Fruit fly (Drosophila melanogaster) whole organism, embryonic: ENCODE data around the gene DCTN6-p27.
A peak's percentile ranks its signal among the peaks of the same experiment; 100 is the strongest.

ENCODE experiments used
- Awh ChIP-seq: fragments of 200-800 bp; sonication (Bioruptor generic); IDR thresholded peaks from 2 replicates; pipeline ENCODE4, ENCODE4 v1.3.6; 2022; ENCODE audit warnings: missing biosample characterization, missing genetic modification characterization
- Bteb2 ChIP-seq: fragments of 200-800 bp; sonication (Bioruptor generic); optimal IDR thresholded peaks from 2 replicates; lab custom pipeline; 2016; ENCODE audit warnings: missing biosample characterization, missing genetic modification characterization
- CG10321 ChIP-seq: fragments of 200-800 bp; sonication (Bioruptor generic); IDR thresholded peaks from 2 replicates; pipeline ENCODE4 v1.3.6; 2022; ENCODE audit warnings: missing biosample characterization, missing genetic modification characterization
- CG12299 ChIP-seq: fragments of 200-800 bp; sonication (Bioruptor generic); optimal IDR thresholded peaks from 2 replicates; lab custom pipeline; 2018; ENCODE audit warnings: missing biosample characterization, mild to moderate bottlenecking, missing genetic modification characterization
- CG13775 ChIP-seq: fragments of 200-800 bp; sonication (Bioruptor generic); optimal IDR thresholded peaks from 3 replicates; lab custom pipeline; 2017; ENCODE audit warnings: missing biosample characterization, mild to moderate bottlenecking, missing genetic modification characterization
- CG16779 ChIP-seq: fragments of 200-800 bp; sonication (Bioruptor generic); IDR thresholded peaks from 2 replicates; pipeline ENCODE4 v1.3.6; 2022; ENCODE audit warnings: missing biosample characterization, missing genetic modification characterization
- CG16863 ChIP-seq: fragments of 200-800 bp; sonication (Bioruptor generic); optimal IDR thresholded peaks from 3 replicates; lab custom pipeline; 2016; ENCODE audit warnings: missing biosample characterization, missing genetic modification characterization
- CG17385 ChIP-seq: fragments of 200-800 bp; sonication (Bioruptor generic); optimal IDR thresholded peaks from 3 replicates; lab custom pipeline; 2018; ENCODE audit warnings: missing biosample characterization, mild to moderate bottlenecking, missing genetic modification characterization
- CG2199 ChIP-seq: fragments of 200-800 bp; sonication (Bioruptor generic); IDR thresholded peaks from 3 replicates; pipeline ENCODE4 v1.3.6; 2022; ENCODE audit warnings: missing biosample characterization, missing genetic modification characterization
- CG3065 ChIP-seq: fragments of 200-800 bp; sonication (Bioruptor generic); optimal IDR thresholded peaks from 2 replicates; lab custom pipeline; 2016; ENCODE audit warnings: missing biosample characterization, missing genetic modification characterization
- CG3281 ChIP-seq: fragments of 200-800 bp; sonication (Bioruptor generic); optimal IDR thresholded peaks from 3 replicates; lab custom pipeline; 2017; ENCODE audit warnings: missing biosample characterization, mild to moderate bottlenecking, missing genetic modification characterization
- CG3847 ChIP-seq: fragments of 200-800 bp; sonication (Bioruptor generic); IDR thresholded peaks from 2 replicates; pipeline ENCODE4 v1.3.6; 2022; ENCODE audit warnings: missing biosample characterization, missing genetic modification characterization
- CG42726 ChIP-seq: fragments of 200-800 bp; sonication (Bioruptor generic); IDR thresholded peaks from 2 replicates; pipeline ENCODE4 v1.3.6; 2022; ENCODE audit warnings: missing biosample characterization, missing genetic modification characterization; ENCODE audit not compliant: partially characterized antibody
- CG4617 ChIP-seq: fragments of 200-800 bp; sonication (Bioruptor generic); optimal IDR thresholded peaks from 3 replicates; lab custom pipeline; 2016; ENCODE audit warnings: missing biosample characterization, missing genetic modification characterization, borderline replicate concordance
- CG6813 ChIP-seq: fragments of 200-800 bp; sonication (Bioruptor generic); optimal IDR thresholded peaks from 2 replicates; lab custom pipeline; 2017; ENCODE audit warnings: missing biosample characterization, missing genetic modification characterization, mild to moderate bottlenecking, moderate library complexity, missing genetic modification reagents
- CG7786 ChIP-seq: fragments of 200-800 bp; sonication (Bioruptor generic); optimal IDR thresholded peaks from 2 replicates; lab custom pipeline; 2016; ENCODE audit warnings: missing biosample characterization, missing genetic modification characterization
- CG8281 ChIP-seq: fragments of 200-800 bp; sonication (Bioruptor generic); optimal IDR thresholded peaks from 2 replicates; lab custom pipeline; 2018; ENCODE audit warnings: missing biosample characterization, mild to moderate bottlenecking, missing genetic modification characterization, moderate library complexity
- CG8944 ChIP-seq: fragments of 200-800 bp; sonication (Bioruptor generic); optimal IDR thresholded peaks from 3 replicates; lab custom pipeline; 2016; ENCODE audit warnings: missing biosample characterization, missing genetic modification characterization
- CrebB ChIP-seq: fragments of 200-800 bp; sonication (Bioruptor generic); optimal IDR thresholded peaks from 3 replicates; lab custom pipeline; 2018; ENCODE audit warnings: missing biosample characterization, mild to moderate bottlenecking, missing genetic modification characterization
- E2f1 ChIP-seq: fragments of 200-800 bp; sonication (Bioruptor generic); IDR thresholded peaks from 2 replicates; pipeline ENCODE4 v1.3.6; 2022; ENCODE audit warnings: missing biosample characterization, missing genetic modification characterization
- ERR ChIP-seq: fragments of 200-800 bp; sonication (Bioruptor generic); optimal IDR thresholded peaks from 2 replicates; lab custom pipeline; 2016; ENCODE audit warnings: missing biosample characterization, missing genetic modification characterization
- Eip74EF ChIP-seq, 2 experiments: fragments of 200-800 bp in 1 of 2; fragments of >200 bp in 1 of 2; sonication (Bioruptor generic) in 1 of 2; optimal IDR thresholded peaks; 2 replicates each; lab custom pipeline; 2017 to 2019; ENCODE audit warnings: missing biosample characterization in 2 of 2, missing genetic modification characterization in 2 of 2, mild to moderate bottlenecking in 1 of 2, moderate library complexity in 1 of 2
- GATAe ChIP-seq: fragments of 200-800 bp; sonication (Bioruptor generic); conservative IDR thresholded peaks from 2 replicates; pipeline ENCODE4 v1.3.6; 2022; ENCODE audit warnings: missing biosample characterization, missing genetic modification characterization
- Gsc ChIP-seq: fragments of 200-800 bp; sonication (Bioruptor generic); IDR thresholded peaks from 2 replicates; pipeline ENCODE4 v1.3.6; 2022; ENCODE audit warnings: missing biosample characterization, missing genetic modification characterization
- HLH54F ChIP-seq: fragments of 200-800 bp; sonication (Bioruptor generic); optimal IDR thresholded peaks from 3 replicates; lab custom pipeline; 2016; ENCODE audit warnings: missing biosample characterization, missing genetic modification characterization
- Hey ChIP-seq: fragments of 200-800 bp; sonication (Bioruptor generic); optimal IDR thresholded peaks from 3 replicates; lab custom pipeline; 2018; ENCODE audit warnings: missing biosample characterization, mild to moderate bottlenecking, missing genetic modification characterization
- Hsf ChIP-seq: fragments of 200-800 bp; sonication (Bioruptor generic); optimal IDR thresholded peaks from 3 replicates; lab custom pipeline; 2016; ENCODE audit warnings: missing biosample characterization, missing genetic modification characterization
- Med ChIP-seq: fragments of 200-800 bp; sonication (Bioruptor generic); peaks from one replicate; lab custom pipeline; 2016; ENCODE audit warnings: missing biosample characterization, missing genetic modification characterization, mild to moderate bottlenecking, inconsistent platforms, moderate library complexity
- NFAT ChIP-seq: fragments of 200-800 bp; sonication (Bioruptor generic); IDR thresholded peaks from 2 replicates; pipeline ENCODE4 v1.3.6; 2022; ENCODE audit warnings: missing biosample characterization, missing genetic modification characterization
- Oli ChIP-seq: fragments of 200-800 bp; sonication (Bioruptor generic); optimal IDR thresholded peaks from 2 replicates; lab custom pipeline; 2018; ENCODE audit warnings: missing biosample characterization, mild to moderate bottlenecking, missing genetic modification characterization, moderate library complexity
- PHDP ChIP-seq: fragments of 200-800 bp; sonication (Bioruptor generic); optimal IDR thresholded peaks from 3 replicates; lab custom pipeline; 2018; ENCODE audit warnings: missing biosample characterization, mild to moderate bottlenecking, missing genetic modification characterization, moderate library complexity
- Rfx ChIP-seq: fragments of 200-800 bp; sonication (Bioruptor generic); IDR thresholded peaks from 2 replicates; pipeline ENCODE4 v1.3.6; 2022; ENCODE audit warnings: missing biosample characterization, missing genetic modification characterization
- Sox100B ChIP-seq: fragments of 200-800 bp; sonication (Bioruptor generic); optimal IDR thresholded peaks from 3 replicates; lab custom pipeline; 2018; ENCODE audit warnings: missing biosample characterization, mild to moderate bottlenecking, missing genetic modification characterization
- Ssrp ChIP-seq: fragments of 200-800 bp; sonication (Bioruptor generic); optimal IDR thresholded peaks from 2 replicates; lab custom pipeline; 2018; ENCODE audit warnings: missing biosample characterization, mild to moderate bottlenecking, missing genetic modification characterization, moderate library complexity
- abd-A ChIP-seq: fragments of 200-800 bp; sonication (Bioruptor generic); optimal IDR thresholded peaks from 3 replicates; lab custom pipeline; 2019; ENCODE audit warnings: missing biosample characterization, mild to moderate bottlenecking, missing genetic modification characterization, moderate library complexity
- bbx ChIP-seq: fragments of 200-800 bp; sonication (Bioruptor generic); IDR thresholded peaks from 2 replicates; pipeline ENCODE4 v1.3.6; 2022; ENCODE audit warnings: missing biosample characterization, missing genetic modification characterization; ENCODE audit not compliant: partially characterized antibody
- chinmo ChIP-seq: fragments of 200-800 bp; sonication (Bioruptor generic); IDR thresholded peaks from 4 replicates; pipeline ENCODE4 v1.3.6; 2022; ENCODE audit warnings: missing biosample characterization, missing genetic modification characterization; ENCODE audit not compliant: partially characterized antibody
- dm ChIP-seq: fragments of 200-800 bp; sonication (Bioruptor generic); optimal IDR thresholded peaks from 3 replicates; lab custom pipeline; 2016; ENCODE audit warnings: missing biosample characterization, missing genetic modification characterization
- gsb ChIP-seq: fragments of 200-800 bp; sonication (Bioruptor generic); IDR thresholded peaks from 2 replicates; pipeline ENCODE4 v1.3.6; 2022; ENCODE audit warnings: missing biosample characterization, missing genetic modification characterization
- lab ChIP-seq: fragments of 200-800 bp; sonication (Bioruptor generic); optimal IDR thresholded peaks from 3 replicates; lab custom pipeline; 2017; ENCODE audit warnings: missing biosample characterization, missing genetic modification characterization, mild to moderate bottlenecking, moderate library complexity, missing genetic modification reagents
- lov ChIP-seq, 2 experiments: fragments of 200-800 bp in 1 of 2; fragments of >200 bp in 1 of 2; sonication (Bioruptor generic) in 1 of 2; IDR thresholded peaks in 1 of 2; optimal IDR thresholded peaks in 1 of 2; 2 replicates in 1 of 2; 3 replicates in 1 of 2; pipeline versions ENCODE4 v1.3.6 to Lab custom; 2017 to 2022; ENCODE audit warnings: missing biosample characterization in 1 of 2, missing genetic modification characterization in 1 of 2
- mam ChIP-seq: fragments of 200-800 bp; sonication (Bioruptor generic); optimal IDR thresholded peaks from 3 replicates; lab custom pipeline; 2016; ENCODE audit warnings: missing biosample characterization, missing genetic modification characterization
- nerfin-1 ChIP-seq: fragments of 200-800 bp; sonication (Bioruptor generic); optimal IDR thresholded peaks from 3 replicates; lab custom pipeline; 2019; ENCODE audit warnings: missing biosample characterization, mild to moderate bottlenecking, missing genetic modification characterization, moderate library complexity
- org-1 ChIP-seq: fragments of 200-800 bp; sonication (Bioruptor generic); optimal IDR thresholded peaks from 2 replicates; lab custom pipeline; 2017; ENCODE audit warnings: missing biosample characterization, missing genetic modification characterization
- rib ChIP-seq: fragments of 200-800 bp; sonication (Bioruptor generic); IDR thresholded peaks from 2 replicates; pipeline ENCODE4 v1.3.6; 2022; ENCODE audit warnings: missing biosample characterization, missing genetic modification characterization
- row ChIP-seq: fragments of 200-800 bp; sonication (Bioruptor generic); IDR thresholded peaks from 3 replicates; pipeline ENCODE4 v1.3.6; 2022; ENCODE audit warnings: missing biosample characterization, missing genetic modification characterization
- sens ChIP-seq: fragments of 200-800 bp; sonication (Bioruptor generic); peaks from one replicate; lab custom pipeline; 2016; ENCODE audit warnings: missing biosample characterization, missing genetic modification characterization
- seq ChIP-seq: fragments of 200-800 bp; sonication (Bioruptor generic); IDR thresholded peaks from 2 replicates; pipeline ENCODE4 v1.3.6; 2022; ENCODE audit warnings: missing biosample characterization, missing genetic modification characterization
- ssp ChIP-seq: fragments of 200-800 bp; sonication (Bioruptor generic); IDR thresholded peaks from 2 replicates; pipeline ENCODE4 v1.3.6; 2022; ENCODE audit warnings: missing biosample characterization, missing genetic modification characterization
- zfh1 ChIP-seq: fragments of 200-800 bp; sonication (Bioruptor generic); IDR thresholded peaks from 3 replicates; pipeline ENCODE4 v1.3.6; 2022; ENCODE audit warnings: missing biosample characterization, missing genetic modification characterization

DCTN6-p27 gene

dm6 chr2L:19133465-19134365, 1.6 kb downstream of the DCTN6-p27 start, which contains the start of gene brat (continued):
- TF ChIP-seq NFAT (GFP tag; lab: Robert Waterston, UW), result peak; percentile 29; the same call in 1 of the 2 replicates
- TF ChIP-seq CG12299 (tag; lab: Kevin White, UChicago), result peak; percentile 4
- TF ChIP-seq CG42726 (GFP tag; lab: Robert Waterston, UW), result 0 out of 2 replicates have a peak, but pooled peaks have one; percentile 53
- TF ChIP-seq CG3847 (GFP tag; lab: Robert Waterston, UW), result peak; percentile 56
- TF ChIP-seq PHDP (tag; lab: Kevin White, UChicago), result peak; percentile 40
- TF ChIP-seq CG6813 (GFP tag; lab: Kevin White, UChicago), result no peak
- TF ChIP-seq Gsc (GFP tag; lab: Robert Waterston, UW), result no peak
- TF ChIP-seq Oli, result peak; percentile 16
- TF ChIP-seq Bteb2, result peak; percentile 35
- no peak for TF ChIP-seq E2f1 (GFP tag; lab: Robert Waterston, UW)
- peak; percentile 48 for TF ChIP-seq CG4617 (GFP tag; lab: Kevin White, UChicago)
- TF ChIP-seq CG16863 (GFP tag; lab: Kevin White, UChicago), result peak; percentile 78
- peak; percentile 40 for TF ChIP-seq lab
- TF ChIP-seq seq, result peak; percentile 15; the same call in 1 of the 2 replicates
- TF ChIP-seq GATAe, result no peak
- TF ChIP-seq CG10321 (GFP tag; lab: Robert Waterston, UW), result no peak
- TF ChIP-seq nerfin-1 (tag; lab: Kevin White, UChicago), result peak; percentile 91
- TF ChIP-seq abd-A, result no peak
- TF ChIP-seq CrebB (tag; lab: Kevin White, UChicago), result no peak
- TF ChIP-seq lov (optimal IDR thresholded peaks at IDR 0.05; lab: Kevin White, UChicago), result no peak
- TF ChIP-seq lov (GFP tag; IDR thresholded peaks at IDR 0.05; lab: Robert Waterston, UW), result 0 out of 3 replicates have a peak, but pooled peaks have one; percentile 21
- TF ChIP-seq CG13775 (GFP tag; lab: Kevin White, UChicago), result peak; percentile 51
- peak; percentile 58 for TF ChIP-seq CG7786 (GFP tag; lab: Kevin White, UChicago)
- peak; percentile 92 for TF ChIP-seq sens
- TF ChIP-seq ssp (GFP tag; lab: Robert Waterston, UW), result peak; percentile 78
- TF ChIP-seq HLH54F (GFP tag; lab: Kevin White, UChicago), result peak; percentile 73
- TF ChIP-seq zfh1 (GFP tag; lab: Robert Waterston, UW), result no peak
- peak; percentile 55 for TF ChIP-seq CG8944 (GFP tag; lab: Kevin White, UChicago)
- TF ChIP-seq Hsf, result peak; percentile 67
- peak; percentile 26 for TF ChIP-seq ERR
- TF ChIP-seq Hey, result no peak
- peak; percentile 87 for TF ChIP-seq bbx
- TF ChIP-seq mam (GFP tag; lab: Kevin White, UChicago), result peak; percentile 73
- peak; percentile 52 for TF ChIP-seq Ssrp (tag; lab: Kevin White, UChicago)
- TF ChIP-seq Rfx (GFP tag; lab: Robert Waterston, UW), result peak; percentile 54; the same call in 1 of the 2 replicates

- TF ChIP-seq Eip74EF (GFP tag; optimal IDR thresholded peaks at IDR 0.05; lab: Kevin White, UChicago), result peak in 1 of 2 experiments; percentile 80
- 0 out of 2 replicates have a peak, but pooled peaks have one; percentile 22 for TF ChIP-seq rib (GFP tag; lab: Robert Waterston, UW)
- TF ChIP-seq CG17385 (GFP tag; lab: Kevin White, UChicago), result no peak
- TF ChIP-seq CG3281 (GFP tag; lab: Kevin White, UChicago), result no peak
- no peak for TF ChIP-seq CG16779 (GFP tag; lab: Robert Waterston, UW)
- TF ChIP-seq row (GFP tag; lab: Robert Waterston, UW), result no peak
- peak; percentile 51; the same call in 2 of the 4 replicates for TF ChIP-seq chinmo (GFP tag; lab: Robert Waterston, UW)
- TF ChIP-seq CG3065 (GFP tag; lab: Kevin White, UChicago), result peak; percentile 11
- peak; percentile 58; the same call in 2 of the 3 replicates for TF ChIP-seq CG2199 (GFP tag; lab: Robert Waterston, UW)
- peak; percentile 71 for TF ChIP-seq Med (GFP tag; lab: Kevin White, UChicago)
- no peak for TF ChIP-seq gsb
- TF ChIP-seq Sox100B (GFP tag; lab: Kevin White, UChicago), result peak; percentile 24
- TF ChIP-seq org-1 (GFP tag; lab: Kevin White, UChicago), result no peak
- 0 out of 2 replicates have a peak, but pooled peaks have one; percentile 18 for TF ChIP-seq Awh
- TF ChIP-seq CG8281 (tag; lab: Kevin White, UChicago), result no peak
- TF ChIP-seq dm, result no peak
These were observed 2.2 kb downstream of the DCTN6-p27 start for dm6 chr2L:19134366-19134689.
